Fruit fly (Drosophila melanogaster) whole organism, embryonic: ENCODE measurements around the gene CG18266.

Experiments
- CG12744 ChIP-seq: fragments of 200-800 bp; sonication (Bioruptor generic); optimal IDR thresholded peaks from 2 replicates; lab custom pipeline; 2016; ENCODE audit warnings: missing biosample characterization, missing genetic modification characterization
- CG14860 ChIP-seq: fragments of 200-800 bp; sonication (Bioruptor generic); IDR thresholded peaks from 3 replicates; pipeline ENCODE4 v1.3.6; 2022; ENCODE audit warnings: missing biosample characterization, missing genetic modification characterization; ENCODE audit not compliant: partially characterized antibody
- CG15073 ChIP-seq: fragments of 200-800 bp; sonication (Bioruptor generic); optimal IDR thresholded peaks from 2 replicates; lab custom pipeline; 2016; ENCODE audit warnings: missing biosample characterization, missing genetic modification characterization
- CG34376 ChIP-seq: fragments of 200-800 bp; sonication (Bioruptor generic); optimal IDR thresholded peaks from 2 replicates; lab custom pipeline; 2018; ENCODE audit warnings: missing biosample characterization, mild to moderate bottlenecking, missing genetic modification characterization
- CG4424 ChIP-seq: fragments of 200-800 bp; sonication (Bioruptor generic); optimal IDR thresholded peaks from 3 replicates; lab custom pipeline; 2016; ENCODE audit warnings: missing biosample characterization, missing genetic modification characterization
- CG6254 ChIP-seq: fragments of 200-800 bp; sonication (Bioruptor generic); optimal IDR thresholded peaks from 3 replicates; lab custom pipeline; 2017; ENCODE audit warnings: mild to moderate bottlenecking, missing biosample characterization, missing genetic modification reagents, missing genetic modification characterization
- CG7786 ChIP-seq: fragments of 200-800 bp; sonication (Bioruptor generic); optimal IDR thresholded peaks from 2 replicates; lab custom pipeline; 2016; ENCODE audit warnings: missing biosample characterization, missing genetic modification characterization
- Drgx ChIP-seq: fragments of 200-800 bp; sonication (Bioruptor generic); IDR thresholded peaks from 2 replicates; pipeline ENCODE4 v1.3.6; 2022; ENCODE audit warnings: missing biosample characterization, missing genetic modification characterization
- Fer3 ChIP-seq: fragments of 200-800 bp; sonication (Bioruptor generic); optimal IDR thresholded peaks from 2 replicates; lab custom pipeline; 2018; ENCODE audit warnings: missing biosample characterization, mild to moderate bottlenecking, missing genetic modification characterization, moderate library complexity
- Pdp1 ChIP-seq, 2 experiments: fragments of 200-800 bp; sonication (Bioruptor generic); optimal IDR thresholded peaks; 3 replicates each; lab custom pipeline; 2016; ENCODE audit warnings: missing biosample characterization in 2 of 2, missing genetic modification characterization in 2 of 2, mild to moderate bottlenecking in 1 of 2, moderate library complexity in 1 of 2
- inv ChIP-seq: fragments of 200-800 bp; sonication (Bioruptor generic); IDR thresholded peaks from 2 replicates; pipeline ENCODE4 v1.3.6; 2022; ENCODE audit warnings: missing biosample characterization, missing genetic modification characterization; ENCODE audit not compliant: partially characterized antibody
- mirr ChIP-seq: fragments of 200-800 bp; sonication (Bioruptor generic); optimal IDR thresholded peaks from 3 replicates; lab custom pipeline; 2018; ENCODE audit warnings: missing biosample characterization, mild to moderate bottlenecking, missing genetic modification characterization
- trh ChIP-seq: fragments of 200-800 bp; sonication (Bioruptor generic); optimal IDR thresholded peaks from 2 replicates; lab custom pipeline; 2016; ENCODE audit warnings: missing biosample characterization, missing genetic modification characterization

DNA sequence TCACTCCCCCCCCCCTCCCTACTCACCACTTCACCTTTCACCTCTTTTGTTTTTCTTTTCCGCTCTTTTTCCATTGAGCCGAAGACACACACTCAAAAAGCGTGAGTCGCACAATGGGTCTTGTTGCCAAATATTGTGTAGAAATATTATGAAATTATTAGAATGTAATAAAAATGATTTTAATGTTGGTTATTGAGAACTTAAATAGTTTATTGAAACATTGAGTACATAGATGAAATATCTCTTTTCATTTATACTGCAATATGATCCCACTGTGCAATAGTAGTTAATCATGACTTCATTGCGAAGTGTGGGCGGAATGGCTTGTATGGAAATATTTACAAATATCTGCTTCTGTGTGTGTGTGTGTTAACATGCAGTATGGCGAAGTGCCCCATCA, 29.5 kb upstream of the CG18266 start:
- TF ChIP-seq CG14860 (GFP tag; lab: Robert Waterston, UW), result no peak
- TF ChIP-seq CG6254 (GFP tag; lab: Kevin White, UChicago), result no peak
- TF ChIP-seq CG4424 (GFP tag; lab: Kevin White, UChicago), result no peak
- TF ChIP-seq Pdp1 (GFP tag; optimal IDR thresholded peaks at IDR 0.05; lab: Kevin White, UChicago), result no peak
- TF ChIP-seq CG12744, result no peak
- TF ChIP-seq CG34376 (GFP tag; lab: Kevin White, UChicago), result no peak
- no peak for TF ChIP-seq inv
- peak; percentile 86 for TF ChIP-seq Drgx (GFP tag; lab: Robert Waterston, UW)
- TF ChIP-seq CG15073 (GFP tag; lab: Kevin White, UChicago), result no peak
- no peak for TF ChIP-seq mirr
- no peak for TF ChIP-seq CG7786 (GFP tag; lab: Kevin White, UChicago)
- no peak for TF ChIP-seq trh (GFP tag; lab: Kevin White, UChicago)
- no peak for TF ChIP-seq Fer3 (tag; lab: Kevin White, UChicago)
